Fruit fly (Drosophila melanogaster) Kc167 (cell line): ENCODE data around the gene CG32278.

Experiments used
- Myc ChIP-seq: fragments of >200 bp; optimal IDR thresholded peaks from 2 replicates; lab custom pipeline; 2017; ENCODE audit warnings: missing external identifiers
- Sin3A ChIP-seq: fragments of >200 bp; optimal IDR thresholded peaks from 2 replicates; lab custom pipeline; 2018; ENCODE audit warnings: missing external identifiers
- h ChIP-seq: fragments of >200 bp; optimal IDR thresholded peaks from 3 replicates; lab custom pipeline; 2018; ENCODE audit warnings: missing external identifiers
- psq ChIP-seq: fragments of >200 bp; optimal IDR thresholded peaks from 2 replicates; lab custom pipeline; 2017; ENCODE audit warnings: missing external identifiers
- ttk ChIP-seq: sonication (Bioruptor generic); optimal IDR thresholded peaks from 2 replicates; lab custom pipeline; 2017; ENCODE audit warnings: missing external identifiers

DNA sequence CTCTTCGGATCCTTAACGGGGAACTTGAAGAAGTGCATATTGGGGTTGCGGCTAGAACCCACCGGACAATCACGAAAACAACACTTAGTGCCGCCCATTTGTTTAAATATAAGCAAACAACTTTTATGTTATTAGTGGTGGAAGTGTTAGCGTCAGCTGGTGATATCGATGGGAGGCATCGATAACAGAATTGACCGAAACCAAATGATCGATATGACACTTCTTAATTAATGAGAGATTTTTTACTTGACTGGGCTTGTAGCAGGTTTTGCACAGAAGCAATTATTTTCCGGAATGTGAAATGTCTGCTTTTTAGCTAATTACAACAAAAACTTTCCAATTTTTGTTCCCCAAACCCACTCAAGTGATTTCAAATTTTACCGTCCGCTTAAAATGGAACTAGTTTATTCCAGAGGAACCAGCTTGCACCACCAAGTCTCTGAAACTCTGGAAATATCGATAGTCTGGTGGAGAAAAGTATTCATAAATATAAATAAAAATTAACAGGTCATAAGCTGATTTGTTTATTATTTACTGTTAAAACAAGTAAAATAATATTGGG, 23.3 kb downstream of the CG32278 start, which contains the start of gene CG14965:
- TF ChIP-seq Sin3A (lab: Kevin White, UChicago), result no peak
- TF ChIP-seq h (lab: Kevin White, UChicago), result no peak
- no peak for TF ChIP-seq psq (lab: Kevin White, UChicago)
- TF ChIP-seq ttk (lab: Kevin White, UChicago), result no peak
- TF ChIP-seq Myc, result no peak
